Worm (Caenorhabditis elegans) whole organism, L1 larva: Measurements from ENCODE around the gene C35D10.7.

ENCODE experiments used
- C16A3.4 ChIP-seq: fragments of 150-350 bp; optimal IDR thresholded peaks from 2 replicates; lab custom pipeline; 2014; ENCODE audit warnings: missing biosample characterization, missing genetic modification characterization
- Y116A8C.19 ChIP-seq: sonication (generic microtip); optimal IDR thresholded peaks from 2 replicates; lab custom pipeline; 2016; ENCODE audit warnings: missing compliant biosample characterization, missing genetic modification characterization, borderline replicate concordance
- blmp-1 ChIP-seq: fragments of 150-350 bp; optimal IDR thresholded peaks from 2 replicates; lab custom pipeline; 2014; ENCODE audit warnings: missing biosample characterization, missing genetic modification characterization
- ceh-82 ChIP-seq, 3 experiments: fragments of 150-350 bp in 1 of 3; sonication (generic microtip) in 2 of 3; optimal IDR thresholded peaks; 2 replicates each; lab custom pipeline; 2014 to 2017; ENCODE audit warnings: missing biosample characterization in 3 of 3, missing genetic modification characterization in 3 of 3
- ceh-88 ChIP-seq: fragments of 200-800 bp; sonication (Bioruptor generic); IDR thresholded peaks from 2 replicates; pipeline ENCODE4 v1.3.6; 2022; ENCODE audit warnings: missing genetic modification characterization, missing compliant biosample characterization
- ceh-90 ChIP-seq: sonication (generic microtip); optimal IDR thresholded peaks from 2 replicates; lab custom pipeline; 2016; ENCODE audit warnings: missing genetic modification characterization, missing compliant biosample characterization
- ces-1 ChIP-seq: fragments of 150-350 bp; optimal IDR thresholded peaks from 2 replicates; lab custom pipeline; 2014; ENCODE audit warnings: missing biosample characterization, missing genetic modification reagents, missing genetic modification characterization
- dpl-1 ChIP-seq, 3 experiments: fragments of 150-350 bp in 2 of 3; sonication (generic microtip) in 1 of 3; optimal IDR thresholded peaks; 2 replicates each; lab custom pipeline; 2014 to 2017; ENCODE audit warnings: missing biosample characterization in 3 of 3, missing genetic modification characterization in 3 of 3, missing genetic modification reagents in 3 of 3
- egl-27 ChIP-seq, 2 experiments: fragments of 150-350 bp in 1 of 2; sonication (generic microtip); optimal IDR thresholded peaks; 3 replicates each; lab custom pipeline; 2017 to 2018; ENCODE audit warnings: missing biosample characterization in 2 of 2, missing genetic modification characterization in 2 of 2, missing genetic modification reagents in 2 of 2
- elt-2 ChIP-seq: sonication (generic microtip); optimal IDR thresholded peaks from 2 replicates; lab custom pipeline; 2016; ENCODE audit warnings: missing genetic modification characterization, mild to moderate bottlenecking, inconsistent platforms, missing compliant biosample characterization, missing genetic modification reagents
- elt-3 ChIP-seq, 6 experiments: fragments of 150-350 bp in 1 of 6; sonication (generic microtip); optimal IDR thresholded peaks; 2 replicates each; lab custom pipeline; 2017 to 2018; ENCODE audit warnings: missing biosample characterization in 6 of 6, missing genetic modification characterization in 6 of 6, inconsistent platforms in 1 of 6
- fkh-4 ChIP-seq: sonication (generic microtip); optimal IDR thresholded peaks from 2 replicates; lab custom pipeline; 2016; ENCODE audit warnings: missing compliant biosample characterization, missing genetic modification characterization, borderline replicate concordance
- fkh-8 ChIP-seq: sonication (generic microtip); optimal IDR thresholded peaks from 2 replicates; lab custom pipeline; 2016; ENCODE audit warnings: mild to moderate bottlenecking, missing genetic modification characterization, missing compliant biosample characterization
- grh-1 ChIP-seq: fragments of 200-800 bp; sonication (Bioruptor generic); IDR thresholded peaks from 2 replicates; pipeline ENCODE4 v1.3.6; 2022; ENCODE audit warnings: missing genetic modification reagents, missing genetic modification characterization, missing compliant biosample characterization
- hlh-17 ChIP-seq: fragments of 200-800 bp; sonication (Bioruptor generic); optimal IDR thresholded peaks from 2 replicates; lab custom pipeline; 2018; ENCODE audit warnings: missing genetic modification characterization, mild to moderate bottlenecking, missing compliant biosample characterization, moderate library complexity, borderline replicate concordance
- hlh-4 ChIP-seq: sonication (generic microtip); optimal IDR thresholded peaks from 2 replicates; lab custom pipeline; 2016; ENCODE audit warnings: mild to moderate bottlenecking, missing genetic modification characterization, missing compliant biosample characterization
- isw-1 ChIP-seq: fragments of 200-800 bp; sonication (Bioruptor generic); IDR thresholded peaks from 2 replicates; pipeline ENCODE4 v1.3.6; 2022; ENCODE audit warnings: missing genetic modification characterization, missing compliant biosample characterization
- jun-1 ChIP-seq: fragments of 150-350 bp; optimal IDR thresholded peaks from 2 replicates; lab custom pipeline; 2014; ENCODE audit warnings: missing biosample characterization, missing genetic modification reagents, missing genetic modification characterization
- lin-14 ChIP-seq: fragments of 200-800 bp; sonication (Bioruptor generic); optimal IDR thresholded peaks from 2 replicates; lab custom pipeline; 2018; ENCODE audit warnings: mild to moderate bottlenecking, missing genetic modification characterization, moderate library complexity, missing compliant biosample characterization
- lin-15B ChIP-seq: fragments of 150-350 bp; sonication (generic microtip); optimal IDR thresholded peaks from 3 replicates; lab custom pipeline; 2014; ENCODE audit warnings: missing biosample characterization, missing genetic modification characterization
- lin-35 ChIP-seq, 2 experiments: fragments of 150-350 bp; optimal IDR thresholded peaks; 2 replicates each; lab custom pipeline; 2014; ENCODE audit warnings: missing biosample characterization in 2 of 2, missing genetic modification characterization in 2 of 2, missing genetic modification reagents in 2 of 2
- lir-3 ChIP-seq: sonication (generic microtip); optimal IDR thresholded peaks from 2 replicates; lab custom pipeline; 2016; ENCODE audit warnings: mild to moderate bottlenecking, missing genetic modification characterization, moderate library complexity, missing compliant biosample characterization; ENCODE audit not compliant: poor library complexity
- lsy-2 ChIP-seq, 2 experiments: fragments of 150-350 bp; optimal IDR thresholded peaks; 2 replicates each; lab custom pipeline; 2014; ENCODE audit warnings: missing biosample characterization in 2 of 2, missing genetic modification characterization in 2 of 2
- mab-9 ChIP-seq: fragments of 200-800 bp; sonication (Bioruptor generic); IDR thresholded peaks from 2 replicates; pipeline ENCODE4 v1.3.6; 2022; ENCODE audit warnings: missing genetic modification reagents, missing genetic modification characterization, missing compliant biosample characterization
- mdl-1 ChIP-seq, 2 experiments: fragments of 150-350 bp; optimal IDR thresholded peaks; 2 replicates each; lab custom pipeline; 2014 to 2017; ENCODE audit warnings: missing biosample characterization in 2 of 2, missing genetic modification characterization in 2 of 2, inconsistent platforms in 1 of 2
- mep-1 ChIP-seq: fragments of 150-350 bp; optimal IDR thresholded peaks from 2 replicates; lab custom pipeline; 2014; ENCODE audit warnings: missing biosample characterization, missing genetic modification characterization
- nhr-237 ChIP-seq: fragments of 150-350 bp; optimal IDR thresholded peaks from 2 replicates; lab custom pipeline; 2014; ENCODE audit warnings: missing biosample characterization, missing genetic modification characterization
- nhr-28 ChIP-seq: fragments of 150-350 bp; optimal IDR thresholded peaks from 2 replicates; lab custom pipeline; 2014; ENCODE audit warnings: missing biosample characterization, missing genetic modification characterization
- nhr-47 ChIP-seq: sonication (generic microtip); optimal IDR thresholded peaks from 2 replicates; lab custom pipeline; 2016; ENCODE audit warnings: mild to moderate bottlenecking, missing genetic modification characterization, moderate library complexity, missing compliant biosample characterization
- nhr-71 ChIP-seq: sonication (generic microtip); optimal IDR thresholded peaks from 2 replicates; lab custom pipeline; 2016; ENCODE audit warnings: mild to moderate bottlenecking, missing genetic modification characterization, moderate library complexity, missing compliant biosample characterization
- nhr-85 ChIP-seq: sonication (generic microtip); peaks from one replicate; lab custom pipeline; 2016; ENCODE audit warnings: missing genetic modification characterization, inconsistent platforms, missing compliant biosample characterization
- nhr-90 ChIP-seq: sonication (generic microtip); optimal IDR thresholded peaks from 2 replicates; lab custom pipeline; 2016; ENCODE audit warnings: mild to moderate bottlenecking, missing genetic modification characterization, missing compliant biosample characterization; ENCODE audit not compliant: poor library complexity
- pqm-1 ChIP-seq: sonication (generic microtip); optimal IDR thresholded peaks from 3 replicates; lab custom pipeline; 2017; ENCODE audit warnings: missing biosample characterization, missing genetic modification characterization
- rnt-1 ChIP-seq: sonication (generic microtip); optimal IDR thresholded peaks from 2 replicates; lab custom pipeline; 2016; ENCODE audit warnings: mild to moderate bottlenecking, missing genetic modification characterization, moderate library complexity, missing compliant biosample characterization
- snpc-4 ChIP-seq: fragments of 150-350 bp; optimal IDR thresholded peaks from 2 replicates; lab custom pipeline; 2014; ENCODE audit warnings: missing biosample characterization, missing genetic modification characterization
- sptf-1 ChIP-seq: fragments of 150-350 bp; optimal IDR thresholded peaks from 2 replicates; lab custom pipeline; 2014; ENCODE audit warnings: missing biosample characterization, missing genetic modification characterization
- tbx-2 ChIP-seq: sonication (generic microtip); optimal IDR thresholded peaks from 2 replicates; lab custom pipeline; 2016; ENCODE audit warnings: missing genetic modification characterization, missing compliant biosample characterization
- tlp-1 ChIP-seq: fragments of 150-350 bp; optimal IDR thresholded peaks from 2 replicates; lab custom pipeline; 2014; ENCODE audit warnings: missing biosample characterization, missing genetic modification characterization
- unc-30 ChIP-seq: sonication (generic microtip); optimal IDR thresholded peaks from 2 replicates; lab custom pipeline; 2017; ENCODE audit warnings: missing biosample characterization, missing genetic modification characterization
- unc-62 ChIP-seq: fragments of 150-350 bp; optimal IDR thresholded peaks from 2 replicates; lab custom pipeline; 2014; ENCODE audit warnings: missing biosample characterization, missing genetic modification reagents, missing genetic modification characterization
- unc-86 ChIP-seq: sonication (generic microtip); optimal IDR thresholded peaks from 2 replicates; lab custom pipeline; 2016; ENCODE audit warnings: missing genetic modification characterization, missing compliant biosample characterization
- vab-15 ChIP-seq: sonication (generic microtip); optimal IDR thresholded peaks from 2 replicates; lab custom pipeline; 2017; ENCODE audit warnings: missing genotype, mild to moderate bottlenecking, missing genetic modification characterization, missing compliant biosample characterization
- xbp-1 ChIP-seq: sonication (generic microtip); optimal IDR thresholded peaks from 2 replicates; lab custom pipeline; 2016; ENCODE audit warnings: missing genetic modification characterization, missing compliant biosample characterization
- ztf-11 ChIP-seq, 2 experiments: sonication (generic microtip); optimal IDR thresholded peaks; 2 replicates each; lab custom pipeline; 2016 to 2017; ENCODE audit warnings: missing genetic modification characterization in 2 of 2, missing biosample characterization in 1 of 2, missing compliant biosample characterization in 1 of 2

The C35D10.7 gene

ce11 chrIII:4905405-4905804, 49.4 kb downstream of the C35D10.7 start, which contains the start of gene F26F4.8 (continued):
- peak; percentile 88 for TF ChIP-seq fkh-4 (tag; lab: Kevin White, UChicago)
- TF ChIP-seq jun-1 (tag; lab: Kevin White, UChicago): no peak
- no peak for TF ChIP-seq tlp-1
- TF ChIP-seq isw-1 (GFP tag; lab: Robert Waterston, UW): peak; percentile 37
- peak; percentile 68 for TF ChIP-seq nhr-71 (tag; lab: Kevin White, UChicago)
- TF ChIP-seq lin-35 (GFP tag; optimal IDR thresholded peaks at IDR 0.05; lab: Kevin White, UChicago): peak; percentile 77 to 83
- TF ChIP-seq rnt-1 (tag; lab: Kevin White, UChicago): peak; percentile 59
- TF ChIP-seq mep-1 (tag; lab: Kevin White, UChicago): peak; percentile 39
- TF ChIP-seq sptf-1 (tag; lab: Kevin White, UChicago): no peak
- no peak for TF ChIP-seq ceh-82 (tag; optimal IDR thresholded peaks at IDR 0.05; lab: Kevin White, UChicago)
- TF ChIP-seq dpl-1 (GFP tag; optimal IDR thresholded peaks at IDR 0.05; lab: Kevin White, UChicago): peak; percentile 52 to 84 (median 73)
- TF ChIP-seq vab-15: no peak
- TF ChIP-seq unc-62 (GFP tag; lab: Kevin White, UChicago): no peak
- TF ChIP-seq nhr-237 (tag; lab: Kevin White, UChicago): no peak
- TF ChIP-seq ceh-90: peak; percentile 94
- peak; percentile 16 for TF ChIP-seq snpc-4 (tag; lab: Kevin White, UChicago)
- TF ChIP-seq mdl-1 (tag; optimal IDR thresholded peaks at IDR 0.05; lab: Kevin White, UChicago): no peak
- peak; percentile 5 for TF ChIP-seq Y116A8C.19
- TF ChIP-seq lir-3 (tag; lab: Kevin White, UChicago): peak; percentile 82
- TF ChIP-seq tbx-2 (tag; lab: Kevin White, UChicago): peak; percentile 70
- no peak for TF ChIP-seq ces-1 (GFP tag; lab: Kevin White, UChicago)
- no peak for TF ChIP-seq unc-30
- no peak for TF ChIP-seq pqm-1 (tag; lab: Kevin White, UChicago)
- TF ChIP-seq hlh-4: no peak
- TF ChIP-seq xbp-1 (tag; lab: Kevin White, UChicago): no peak
- TF ChIP-seq fkh-8 (tag; lab: Kevin White, UChicago): peak; percentile 57
- no peak for TF ChIP-seq mab-9 (GFP tag; lab: Robert Waterston, UW)
- TF ChIP-seq C16A3.4 (tag; lab: Kevin White, UChicago): no peak
- peak; percentile 63 for TF ChIP-seq nhr-90 (tag; lab: Kevin White, UChicago)
- peak; percentile 30 for TF ChIP-seq lin-15B (tag; lab: Kevin White, UChicago)
- TF ChIP-seq grh-1 (GFP tag; lab: Robert Waterston, UW): no peak
- no peak for TF ChIP-seq ceh-88 (GFP tag; lab: Robert Waterston, UW)
- TF ChIP-seq ztf-11 (tag; optimal IDR thresholded peaks at IDR 0.05; lab: Kevin White, UChicago): peak in 1 of 2 experiments; percentile 68
- TF ChIP-seq hlh-17 (GFP tag; lab: Kevin White, UChicago): no peak
- TF ChIP-seq lsy-2 (tag; optimal IDR thresholded peaks at IDR 0.05; lab: Kevin White, UChicago): peak; percentile 35 to 51
- TF ChIP-seq nhr-28: no peak
- no peak for TF ChIP-seq egl-27 (tag; optimal IDR thresholded peaks at IDR 0.05; lab: Kevin White, UChicago)

- TF ChIP-seq nhr-85 (tag; lab: Kevin White, UChicago) (peak; percentile 8), unc-86 (tag; lab: Kevin White, UChicago) (no peak), blmp-1 (tag; lab: Kevin White, UChicago) (peak; percentile 63), elt-3 (tag; optimal IDR thresholded peaks at IDR 0.05; lab: Kevin White, UChicago) (peak in 1 of 6 experiments; percentile 51), lin-14 (GFP tag; lab: Kevin White, UChicago) (peak; percentile 16), elt-2 (peak; percentile 32), nhr-47 (no peak)
Observed at ce11 chrIII:4906365-4906764, 50.4 kb downstream of the C35D10.7 start.
